Worm (Caenorhabditis elegans): ENCODE measurements around the gene ceh-79.
A peak's percentile ranks its signal among the peaks of the same experiment; 100 is the strongest.

Gene ceh-79

ce11 chrV:13266630-13267029, 35.0 kb upstream of the ceh-79 start:
- TF ChIP-seq set-16 (GFP tag; IDR thresholded peaks at IDR 0.05) (no peak), pqm-1 (tag; optimal IDR thresholded peaks at IDR 0.05) (peak; percentile 49), mdl-1 (tag; optimal IDR thresholded peaks at IDR 0.05) (no peak), dmd-6 (GFP tag; IDR thresholded peaks at IDR 0.05) (peak; percentile 53; the same call in 1 of the 2 replicates), nhr-6 (tag; optimal IDR thresholded peaks at IDR 0.05) (no peak)

DNA sequence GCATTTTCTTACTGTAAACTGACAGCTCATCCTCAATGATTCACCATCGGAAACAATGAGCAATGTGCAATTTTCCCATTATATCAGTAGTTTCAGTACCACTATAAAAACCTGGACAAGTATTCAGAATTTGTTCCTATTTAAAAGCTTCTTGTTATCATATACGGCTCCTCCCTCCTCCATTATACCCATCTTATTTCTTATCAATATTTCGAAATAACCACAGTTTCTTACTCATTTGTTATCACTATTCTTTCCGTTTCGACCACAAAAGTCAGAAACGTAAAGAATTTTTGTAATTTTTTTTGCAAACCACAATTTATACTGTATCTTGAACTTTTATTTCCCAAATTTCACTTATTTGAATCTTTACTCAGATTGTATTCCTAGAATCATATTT, 33.6 kb upstream of the ceh-79 start:
- TF ChIP-seq mxl-2 (GFP tag; conservative IDR thresholded peaks at IDR 0.05) (no peak), hlh-11 (tag; optimal IDR thresholded peaks at IDR 0.05) (peak; percentile 45), dmd-9 (GFP tag; IDR thresholded peaks at IDR 0.05) (no peak), nhr-10 (tag; optimal IDR thresholded peaks at IDR 0.05) (no peak), daf-16 (GFP tag; optimal IDR thresholded peaks at IDR 0.05) (no peak), daf-16 (tag; optimal IDR thresholded peaks at IDR 0.05) (peak; percentile 48), attf-4 (tag; optimal IDR thresholded peaks at IDR 0.05) (no peak), ceh-82 (tag; optimal IDR thresholded peaks at IDR 0.05) (no peak), T20F7.1 (GFP tag; optimal IDR thresholded peaks at IDR 0.05) (no peak), nhr-102 (tag; optimal IDR thresholded peaks at IDR 0.05) (peak; percentile 38), tra-1 (GFP tag; IDR thresholded peaks at IDR 0.05) (0 out of 2 replicates have a peak, but pooled peaks have one; percentile 28), madf-9 (GFP tag; conservative IDR thresholded peaks at IDR 0.05) (no peak), nhr-77 (tag; optimal IDR thresholded peaks at IDR 0.05) (peak; percentile 27), fkh-10 (GFP tag; optimal IDR thresholded peaks at IDR 0.05) (no peak), nhr-237 (tag; optimal IDR thresholded peaks at IDR 0.05) (no peak), cey-2 (tag; optimal IDR thresholded peaks at IDR 0.05; ENCODE audit: borderline replicate concordance, insufficient read depth) (no peak), dmd-6 (GFP tag; IDR thresholded peaks at IDR 0.05) (peak; percentile 74), saeg-2 (GFP tag; IDR thresholded peaks at IDR 0.05) (no peak), mdt-29 (GFP tag; IDR thresholded peaks at IDR 0.05) (no peak), pha-4 (GFP tag; IDR thresholded peaks at IDR 0.05) (0 out of 2 replicates have a peak, but pooled peaks have one; percentile 36), pha-4 (tag; optimal IDR thresholded peaks at IDR 0.05) (no peak), ceh-62 (tag; optimal IDR thresholded peaks at IDR 0.05) (no peak), mep-1 (tag; optimal IDR thresholded peaks at IDR 0.05) (peak; percentile 0), vab-7 (GFP tag; IDR thresholded peaks at IDR 0.05) (no peak), zip-11 (GFP tag; IDR thresholded peaks at IDR 0.05) (no peak), dmd-8 (GFP tag; IDR thresholded peaks at IDR 0.05) (no peak), lir-3 (tag; optimal IDR thresholded peaks at IDR 0.05) (no peak), skn-1 (tag; optimal IDR thresholded peaks at IDR 0.05) (no peak), dve-1 (tag; optimal IDR thresholded peaks at IDR 0.05; ENCODE audit: insufficient read depth) (peak; percentile 54), jun-1 (tag; optimal IDR thresholded peaks at IDR 0.05) (peak; percentile 46), ceh-28 (tag; optimal IDR thresholded peaks at IDR 0.05) (no peak), php-3 (GFP tag; IDR thresholded peaks at IDR 0.05) (peak; percentile 59; the same call in 1 of the 2 replicates), lin-15B (tag; optimal IDR thresholded peaks at IDR 0.05) (no peak), gei-8 (GFP tag; optimal IDR thresholded peaks at IDR 0.05) (no peak), nhr-6 (tag; optimal IDR thresholded peaks at IDR 0.05) (peak; percentile 39), lsy-2 (tag; optimal IDR thresholded peaks at IDR 0.05) (peak in 1 of 2 experiments; percentile 42), ces-1 (GFP tag; optimal IDR thresholded peaks at IDR 0.05) (no peak), pqm-1 (tag; optimal IDR thresholded peaks at IDR 0.05) (peak; percentile 96), lin-1 (GFP tag; IDR thresholded peaks at IDR 0.05) (peak; percentile 12; the same call in 1 of the 2 replicates), nhr-28 (tag; optimal IDR thresholded peaks at IDR 0.05) (peak; percentile 95)

All from whole organism, L4 larva.